Worm (Caenorhabditis elegans) whole organism, L4 larva: ENCODE data around the gene phlp-2.

ENCODE experiments used
- D1046.2 ChIP-seq: fragments of 200-800 bp; sonication (Bioruptor generic); IDR thresholded peaks from 2 replicates; pipeline ENCODE4 v1.3.6; 2022; ENCODE audit warnings: missing genetic modification characterization, missing compliant biosample characterization
- F10B5.3 ChIP-seq: sonication (generic microtip); optimal IDR thresholded peaks from 2 replicates; lab custom pipeline; 2016; ENCODE audit warnings: mild to moderate bottlenecking, missing genetic modification characterization, missing compliant biosample characterization
- F26F4.8 ChIP-seq: fragments of 200-800 bp; sonication (Bioruptor generic); conservative IDR thresholded peaks from 2 replicates; pipeline ENCODE4 v1.3.6; 2022; ENCODE audit warnings: missing genetic modification characterization, missing compliant biosample characterization
- F49E8.2 ChIP-seq: sonication (generic microtip); optimal IDR thresholded peaks from 2 replicates; lab custom pipeline; 2016; ENCODE audit warnings: missing compliant biosample characterization, mild to moderate bottlenecking, missing genetic modification characterization, borderline replicate concordance
- T26A8.4 ChIP-seq: fragments of 200-800 bp; sonication (Bioruptor generic); IDR thresholded peaks from 2 replicates; pipeline ENCODE4 v1.3.6; 2022; ENCODE audit warnings: missing genetic modification characterization, missing compliant biosample characterization
- Y105C5A.15 ChIP-seq: fragments of 200-800 bp; sonication (Bioruptor generic); IDR thresholded peaks from 2 replicates; pipeline ENCODE4 v1.3.6; 2022; ENCODE audit warnings: missing genetic modification characterization, missing compliant biosample characterization
- Y48G9A.11 ChIP-seq: fragments of 200-800 bp; sonication (Bioruptor generic); IDR thresholded peaks from 2 replicates; pipeline ENCODE4 v1.3.6; 2022; ENCODE audit warnings: missing genetic modification reagents, missing genetic modification characterization, missing compliant biosample characterization
- Y5F2A.4 ChIP-seq: fragments of 200-800 bp; sonication (Bioruptor generic); optimal IDR thresholded peaks from 2 replicates; lab custom pipeline; 2018; ENCODE audit warnings: mild to moderate bottlenecking, missing genetic modification characterization, missing compliant biosample characterization
- ZK546.5 ChIP-seq, 2 experiments: sonication (generic microtip); optimal IDR thresholded peaks; 2 replicates each; lab custom pipeline; 2017; ENCODE audit warnings: missing biosample characterization in 2 of 2, missing genetic modification characterization in 2 of 2
- ceh-28 ChIP-seq: fragments of 150-350 bp; optimal IDR thresholded peaks from 2 replicates; lab custom pipeline; 2014; ENCODE audit warnings: missing biosample characterization, missing genetic modification reagents, missing genetic modification characterization
- ceh-44 ChIP-seq: fragments of 200-800 bp; sonication (Bioruptor generic); IDR thresholded peaks from 2 replicates; pipeline ENCODE4 v1.3.6; 2022; ENCODE audit warnings: missing genetic modification reagents, missing genetic modification characterization, missing compliant biosample characterization
- daf-12 ChIP-seq: fragments of 150-350 bp; optimal IDR thresholded peaks from 2 replicates; lab custom pipeline; 2014; ENCODE audit warnings: missing biosample characterization, missing genetic modification reagents, missing genetic modification characterization
- dmd-6 ChIP-seq: fragments of 200-800 bp; sonication (Bioruptor generic); IDR thresholded peaks from 2 replicates; pipeline ENCODE4 v1.3.6; 2022; ENCODE audit warnings: missing genetic modification reagents, missing genetic modification characterization, missing compliant biosample characterization
- dmd-8 ChIP-seq: fragments of 200-800 bp; sonication (Bioruptor generic); IDR thresholded peaks from 2 replicates; pipeline ENCODE4 v1.3.6; 2022; ENCODE audit warnings: missing genetic modification characterization, missing compliant biosample characterization
- dmd-9 ChIP-seq: fragments of 200-800 bp; sonication (Bioruptor generic); IDR thresholded peaks from 2 replicates; pipeline ENCODE4 v1.3.6; 2022; ENCODE audit warnings: missing genetic modification reagents, missing genetic modification characterization, missing compliant biosample characterization
- duxl-1 ChIP-seq: sonication (generic microtip); optimal IDR thresholded peaks from 2 replicates; lab custom pipeline; 2016; ENCODE audit warnings: mild to moderate bottlenecking, missing genetic modification characterization, moderate library complexity, missing compliant biosample characterization; ENCODE audit not compliant: poor library complexity
- dve-1 ChIP-seq: sonication (generic microtip); optimal IDR thresholded peaks from 2 replicates; lab custom pipeline; 2017; ENCODE audit warnings: antibody characterized with exemption, mild to moderate bottlenecking, missing genetic modification characterization, missing compliant biosample characterization; ENCODE audit not compliant: insufficient read depth
- fkh-10 ChIP-seq: fragments of 150-350 bp; optimal IDR thresholded peaks from 2 replicates; lab custom pipeline; 2014; ENCODE audit warnings: missing biosample characterization, missing genetic modification reagents, missing genetic modification characterization
- fos-1 ChIP-seq: fragments of 150-350 bp; optimal IDR thresholded peaks from 2 replicates; lab custom pipeline; 2014; ENCODE audit warnings: missing biosample characterization, missing genetic modification characterization
- hlh-30 ChIP-seq: sonication (generic microtip); optimal IDR thresholded peaks from 2 replicates; lab custom pipeline; 2017; ENCODE audit warnings: antibody characterized with exemption, mild to moderate bottlenecking, missing genetic modification characterization, missing compliant biosample characterization; ENCODE audit not compliant: insufficient read depth
- hmg-1.1 ChIP-seq: fragments of 200-800 bp; sonication (Bioruptor generic); IDR thresholded peaks from 2 replicates; pipeline ENCODE4 v1.3.6; 2022; ENCODE audit warnings: missing genetic modification reagents, missing genetic modification characterization, missing compliant biosample characterization
- lin-13 ChIP-seq: fragments of 150-350 bp; optimal IDR thresholded peaks from 2 replicates; lab custom pipeline; 2014; ENCODE audit warnings: missing biosample characterization, missing genetic modification reagents, missing genetic modification characterization
- lin-29 ChIP-seq: fragments of 200-800 bp; sonication (Bioruptor generic); IDR thresholded peaks from 2 replicates; pipeline ENCODE4 v1.3.6; 2022; ENCODE audit warnings: missing genetic modification reagents, missing genetic modification characterization, missing compliant biosample characterization
- lin-38 ChIP-seq: fragments of 200-800 bp; sonication (Bioruptor generic); IDR thresholded peaks from 2 replicates; pipeline ENCODE4 v1.3.6; 2022; ENCODE audit warnings: missing genetic modification reagents, missing genetic modification characterization, missing compliant biosample characterization
- lir-3 ChIP-seq: sonication (generic microtip); optimal IDR thresholded peaks from 2 replicates; lab custom pipeline; 2016; ENCODE audit warnings: mild to moderate bottlenecking, missing genetic modification characterization, missing compliant biosample characterization
- lsy-2 ChIP-seq, 2 experiments: fragments of 150-350 bp in 1 of 2; sonication (generic microtip) in 1 of 2; optimal IDR thresholded peaks; 2 replicates each; lab custom pipeline; 2014 to 2017; ENCODE audit warnings: missing biosample characterization in 2 of 2, missing genetic modification characterization in 2 of 2
- madf-9 ChIP-seq: fragments of 200-800 bp; sonication (Bioruptor generic); conservative IDR thresholded peaks from 2 replicates; pipeline ENCODE4 v1.3.6; 2022; ENCODE audit warnings: missing genetic modification reagents, missing genetic modification characterization, missing compliant biosample characterization
- mdl-1 ChIP-seq, 2 experiments: fragments of 150-350 bp in 1 of 2; sonication (generic microtip) in 1 of 2; optimal IDR thresholded peaks; 2 replicates each; lab custom pipeline; 2014 to 2017; ENCODE audit warnings: missing biosample characterization in 2 of 2, missing genetic modification characterization in 2 of 2
- mep-1 ChIP-seq: fragments of 150-350 bp; sonication (generic microtip); optimal IDR thresholded peaks from 3 replicates; lab custom pipeline; 2014; ENCODE audit warnings: missing biosample characterization, missing genetic modification characterization
- mes-2 ChIP-seq: sonication (generic microtip); optimal IDR thresholded peaks from 2 replicates; lab custom pipeline; 2016; ENCODE audit warnings: missing genotype, mild to moderate bottlenecking, missing genetic modification characterization, missing compliant biosample characterization; ENCODE audit not compliant: poor library complexity, severe bottlenecking
- mxl-2 ChIP-seq: fragments of 200-800 bp; sonication (Bioruptor generic); conservative IDR thresholded peaks from 2 replicates; pipeline ENCODE4 v1.3.6; 2022; ENCODE audit warnings: missing genetic modification reagents, missing genetic modification characterization, missing compliant biosample characterization
- nhr-111 ChIP-seq: fragments of 200-800 bp; sonication (Bioruptor generic); optimal IDR thresholded peaks from 2 replicates; lab custom pipeline; 2018; ENCODE audit warnings: mild to moderate bottlenecking, missing genetic modification characterization, missing compliant biosample characterization
- nhr-237 ChIP-seq: sonication (generic microtip); optimal IDR thresholded peaks from 2 replicates; lab custom pipeline; 2017; ENCODE audit warnings: missing biosample characterization, missing genetic modification characterization
- nhr-28 ChIP-seq: fragments of 150-350 bp; optimal IDR thresholded peaks from 2 replicates; lab custom pipeline; 2014; ENCODE audit warnings: missing biosample characterization, missing genetic modification characterization
- nhr-41 ChIP-seq: fragments of 200-800 bp; sonication (Bioruptor generic); IDR thresholded peaks from 2 replicates; pipeline ENCODE4 v1.3.6; 2022; ENCODE audit warnings: missing genetic modification reagents, missing genetic modification characterization, missing compliant biosample characterization
- nhr-48 ChIP-seq: sonication (generic microtip); optimal IDR thresholded peaks from 2 replicates; lab custom pipeline; 2016; ENCODE audit warnings: mild to moderate bottlenecking, missing genetic modification characterization, missing compliant biosample characterization
- nhr-6 ChIP-seq: fragments of 150-350 bp; optimal IDR thresholded peaks from 2 replicates; lab custom pipeline; 2014; ENCODE audit warnings: missing biosample characterization, missing genetic modification characterization
- nhr-76 ChIP-seq: fragments of 150-350 bp; optimal IDR thresholded peaks from 2 replicates; lab custom pipeline; 2014; ENCODE audit warnings: missing biosample characterization, missing genetic modification characterization
- nhr-77 ChIP-seq: fragments of 150-350 bp; optimal IDR thresholded peaks from 2 replicates; lab custom pipeline; 2014; ENCODE audit warnings: missing biosample characterization, missing genetic modification characterization
- pha-4 ChIP-seq, 2 experiments: fragments of 150-350 bp in 1 of 2; fragments of 200-800 bp in 1 of 2; sonication (Bioruptor generic) in 1 of 2; IDR thresholded peaks in 1 of 2; optimal IDR thresholded peaks in 1 of 2; 2 replicates each; pipeline versions ENCODE4 v1.3.6 to Lab custom; 2014 to 2022; ENCODE audit warnings: missing genetic modification characterization in 2 of 2, missing genetic modification reagents in 2 of 2, missing biosample characterization in 1 of 2, missing compliant biosample characterization in 1 of 2
- pqm-1 ChIP-seq: sonication (generic microtip); optimal IDR thresholded peaks from 2 replicates; lab custom pipeline; 2017; ENCODE audit warnings: missing biosample characterization, missing genetic modification characterization
- spr-3 ChIP-seq: fragments of 200-800 bp; sonication (Bioruptor generic); optimal IDR thresholded peaks from 2 replicates; lab custom pipeline; 2018; ENCODE audit warnings: mild to moderate bottlenecking, missing genetic modification characterization, missing compliant biosample characterization
- unc-62 ChIP-seq, 3 experiments: fragments of 150-350 bp in 1 of 3; sonication (generic microtip); optimal IDR thresholded peaks in 2 of 3; peaks in 1 of 3; 1 replicate in 1 of 3; 2 replicates in 2 of 3; lab custom pipeline; 2014 to 2017; ENCODE audit warnings: missing biosample characterization in 3 of 3, missing genetic modification characterization in 3 of 3, missing genetic modification reagents in 3 of 3, missing genotype in 1 of 3
- vab-7 ChIP-seq: fragments of 200-800 bp; sonication (Bioruptor generic); IDR thresholded peaks from 2 replicates; pipeline ENCODE4 v1.3.6; 2022; ENCODE audit warnings: missing genetic modification reagents, missing genetic modification characterization, missing compliant biosample characterization
- zfp-3 ChIP-seq: fragments of 200-800 bp; sonication (Bioruptor generic); conservative IDR thresholded peaks from 2 replicates; pipeline ENCODE4 v1.3.6; 2022; ENCODE audit warnings: missing genetic modification reagents, missing genetic modification characterization, missing compliant biosample characterization
- zip-2 ChIP-seq: fragments of 150-350 bp; optimal IDR thresholded peaks from 2 replicates; lab custom pipeline; 2014; ENCODE audit warnings: missing biosample characterization, missing genetic modification characterization

phlp-2 gene

ce11 chrIII:4196301-4196987, 12.8 kb upstream of the phlp-2 start (continued):
- no peak for TF ChIP-seq pha-4 (GFP tag; IDR thresholded peaks at IDR 0.05; lab: Robert Waterston, UW)
- TF ChIP-seq pha-4 (tag; optimal IDR thresholded peaks at IDR 0.05; lab: Kevin White, UChicago) = no peak
- TF ChIP-seq mxl-2 (GFP tag; lab: Robert Waterston, UW) = no peak
- TF ChIP-seq lin-13 (GFP tag; lab: Kevin White, UChicago) = no peak
- TF ChIP-seq ZK546.5 (tag; optimal IDR thresholded peaks at IDR 0.05; lab: Kevin White, UChicago) = no peak
- TF ChIP-seq dmd-6 = 0 out of 2 replicates have a peak, but pooled peaks have one; percentile 9
- no peak for TF ChIP-seq Y105C5A.15 (GFP tag; lab: Robert Waterston, UW)
- peak; percentile 30; the same call in 1 of the 2 replicates for TF ChIP-seq lin-38 (GFP tag; lab: Robert Waterston, UW)
- TF ChIP-seq mdl-1 (tag; optimal IDR thresholded peaks at IDR 0.05; lab: Kevin White, UChicago) = peak; percentile 80 to 91
- peak; percentile 52; the same call in 1 of the 2 replicates for TF ChIP-seq Y48G9A.11
- no peak for TF ChIP-seq spr-3 (GFP tag; lab: Kevin White, UChicago)
- peak; percentile 68 for TF ChIP-seq hmg-1.1 (GFP tag; lab: Robert Waterston, UW)
- peak; percentile 45 for TF ChIP-seq nhr-6 (tag; lab: Kevin White, UChicago)
- TF ChIP-seq dve-1 (tag; lab: Kevin White, UChicago) = no peak
- TF ChIP-seq lir-3 (tag; lab: Kevin White, UChicago) = no peak
- TF ChIP-seq pqm-1 (tag; lab: Kevin White, UChicago) = no peak
- no peak for TF ChIP-seq dmd-9 (GFP tag; lab: Robert Waterston, UW)
- TF ChIP-seq lsy-2 (tag; optimal IDR thresholded peaks at IDR 0.05; lab: Kevin White, UChicago) = peak; percentile 49 to 82
- no peak for TF ChIP-seq F10B5.3 (tag; lab: Kevin White, UChicago)
- no peak for TF ChIP-seq unc-62 (GFP tag; optimal IDR thresholded peaks at IDR 0.05 in 1 of 2; lab: Kevin White, UChicago)
- no peak for TF ChIP-seq unc-62 (tag; optimal IDR thresholded peaks at IDR 0.05; lab: Kevin White, UChicago)
- no peak for TF ChIP-seq fos-1

ce11 chrIII:4196988-4197384, 12.3 kb upstream of the phlp-2 start, which contains the start of gene asd-1:
Gene asd-1 (plus strand): TSS chrIII:4197285.
- TF ChIP-seq nhr-41 (GFP tag; lab: Robert Waterston, UW) (no peak), lin-38 (GFP tag; lab: Robert Waterston, UW) (no peak), nhr-28 (tag; lab: Kevin White, UChicago) (no peak), mep-1 (tag; lab: Kevin White, UChicago) (no peak), F49E8.2 (tag; lab: Kevin White, UChicago) (no peak), dve-1 (tag; lab: Kevin White, UChicago) (no peak), daf-12 (no peak), ceh-44 (GFP tag; lab: Robert Waterston, UW) (no peak), F26F4.8 (GFP tag; lab: Robert Waterston, UW) (no peak), F10B5.3 (tag; lab: Kevin White, UChicago) (no peak), dmd-9 (GFP tag; lab: Robert Waterston, UW) (no peak), nhr-48 (no peak), ceh-28 (no peak), nhr-111 (no peak), vab-7 (GFP tag; lab: Robert Waterston, UW) (no peak)

- TF ChIP-seq D1046.2 (no peak), dmd-8 (no peak), F26F4.8 (GFP tag; lab: Robert Waterston, UW) (no peak), nhr-76 (tag; lab: Kevin White, UChicago) (no peak), hlh-30 (tag; lab: Kevin White, UChicago) (no peak), zip-2 (tag; lab: Kevin White, UChicago) (peak; percentile 2), lin-29 (GFP tag; lab: Robert Waterston, UW) (no peak), T26A8.4 (no peak), duxl-1 (tag; lab: Kevin White, UChicago) (no peak), Y5F2A.4 (GFP tag; lab: Kevin White, UChicago) (no peak), fkh-10 (GFP tag; lab: Kevin White, UChicago) (no peak), madf-9 (GFP tag; lab: Robert Waterston, UW) (no peak), nhr-237 (no peak), zfp-3 (GFP tag; lab: Robert Waterston, UW) (no peak), nhr-77 (tag; lab: Kevin White, UChicago) (peak; percentile 11), mes-2 (tag; lab: Kevin White, UChicago) (peak; percentile 33)
Observed at ce11 chrIII:4204072-4204471, 5.2 kb upstream of the phlp-2 start, which contains the start of the genes pelo-1 and R74.7. Gene pelo-1 (minus strand): TSS chrIII:4204222. Gene R74.7 (plus strand): TSS chrIII:4204429.
